Fruit fly (Drosophila melanogaster): ENCODE results near the gene CG31975.
A peak's percentile ranks its signal among the peaks of the same experiment; 100 is the strongest.

Gene CG31975

DNA sequence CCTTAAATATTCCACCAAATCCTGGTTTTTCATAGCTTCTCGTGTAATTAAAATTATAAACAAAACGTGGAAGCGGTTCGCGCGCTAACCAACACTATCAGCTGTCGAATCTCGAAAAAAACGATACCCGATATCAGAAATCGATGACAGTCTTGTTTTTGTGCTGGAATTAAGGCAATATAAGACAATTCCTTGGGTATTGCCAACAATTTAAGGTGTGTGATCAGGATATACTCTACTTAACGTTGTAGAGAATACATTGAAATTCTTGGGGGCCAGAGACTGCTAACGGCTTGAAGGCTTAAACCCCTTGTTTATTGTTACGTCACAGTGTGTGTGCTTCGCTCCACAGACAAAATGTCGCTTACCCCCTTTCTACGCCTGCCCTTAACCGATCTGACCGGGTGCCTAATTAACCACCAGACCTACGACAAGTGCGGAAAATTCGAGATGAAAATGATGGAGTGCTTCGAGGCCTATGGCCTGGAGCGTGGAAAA is 14.5 kb upstream of the CG31975 start, which contains the start of gene Pus10 (continued):
- TF ChIP-seq bsh (GFP tag; optimal IDR thresholded peaks at IDR 0.05): peak in 1 of 2 experiments; percentile 10
- no peak for TF ChIP-seq jing (GFP tag; optimal IDR thresholded peaks at IDR 0.05)
- no peak for TF ChIP-seq gfzf (GFP tag; optimal IDR thresholded peaks at IDR 0.05)
- no peak for TF ChIP-seq D19A (tag; optimal IDR thresholded peaks at IDR 0.05)
- TF ChIP-seq CG13424 (tag; optimal IDR thresholded peaks at IDR 0.05): no peak
- TF ChIP-seq crp (GFP tag; optimal IDR thresholded peaks at IDR 0.05): peak; percentile 54 to 92
- TF ChIP-seq Sin3A (optimal IDR thresholded peaks at IDR 0.05): peak; percentile 20
- TF ChIP-seq gcm2 (GFP tag; optimal IDR thresholded peaks at IDR 0.05): no peak
- peak in 1 of 2 experiments; percentile 99 for TF ChIP-seq Pdp1 (GFP tag; optimal IDR thresholded peaks at IDR 0.05)
- peak; percentile 39 for TF ChIP-seq CG2116 (GFP tag; optimal IDR thresholded peaks at IDR 0.05)
- peak; percentile 21 for TF ChIP-seq nom (GFP tag; optimal IDR thresholded peaks at IDR 0.05)
- peak; percentile 23 for TF ChIP-seq BEAF-32 (GFP tag; optimal IDR thresholded peaks at IDR 0.05)
- TF ChIP-seq Dp (GFP tag; optimal IDR thresholded peaks at IDR 0.05): peak; percentile 38
- no peak for TF ChIP-seq CG18262 (tag; optimal IDR thresholded peaks at IDR 0.05)
- peak; percentile 15 for TF ChIP-seq CG7745 (tag; optimal IDR thresholded peaks at IDR 0.05)
- TF ChIP-seq CG2129 (GFP tag; IDR thresholded peaks at IDR 0.05; ENCODE audit: partially characterized antibody): no peak
- no peak for TF ChIP-seq croc (GFP tag; conservative IDR thresholded peaks at IDR 0.05)
- TF ChIP-seq CG17829 (tag; optimal IDR thresholded peaks at IDR 0.05): no peak
- no peak for TF ChIP-seq CG17612 (GFP tag; IDR thresholded peaks at IDR 0.05)
- TF ChIP-seq E2f2 (GFP tag; IDR thresholded peaks at IDR 0.05): no peak
- TF ChIP-seq CG10366 (GFP tag; IDR thresholded peaks at IDR 0.05): no peak
- TF ChIP-seq CG12744 (GFP tag; optimal IDR thresholded peaks at IDR 0.05): no peak
- no peak for TF ChIP-seq CG12236 (GFP tag; optimal IDR thresholded peaks at IDR 0.05)
- no peak for TF ChIP-seq gcm (GFP tag; optimal IDR thresholded peaks at IDR 0.05)
- no peak for TF ChIP-seq amos (GFP tag; IDR thresholded peaks at IDR 0.05; ENCODE audit: partially characterized antibody)
- no peak for TF ChIP-seq CG10654 (GFP tag; optimal IDR thresholded peaks at IDR 0.05)
- no peak for TF ChIP-seq ems (GFP tag; optimal IDR thresholded peaks at IDR 0.05)
- no peak for TF ChIP-seq TFAM (GFP tag; optimal IDR thresholded peaks at IDR 0.05)
- no peak for TF ChIP-seq mam (GFP tag; optimal IDR thresholded peaks at IDR 0.05)
- no peak for TF ChIP-seq sima (GFP tag; optimal IDR thresholded peaks at IDR 0.05)
- no peak for TF ChIP-seq Nf-YA (GFP tag; IDR thresholded peaks at IDR 0.05)
- no peak for TF ChIP-seq CG12219 (GFP tag; optimal IDR thresholded peaks at IDR 0.05)
- TF ChIP-seq her (GFP tag; optimal IDR thresholded peaks at IDR 0.05): peak; percentile 10
- TF ChIP-seq CG16779 (GFP tag; IDR thresholded peaks at IDR 0.05): no peak
- no peak for TF ChIP-seq CG18764 (GFP tag; optimal IDR thresholded peaks at IDR 0.05)
- TF ChIP-seq CG12071 (GFP tag; optimal IDR thresholded peaks at IDR 0.05): no peak
- TF ChIP-seq zen (tag; optimal IDR thresholded peaks at IDR 0.05): no peak
- no peak for TF ChIP-seq Side (GFP tag; optimal IDR thresholded peaks at IDR 0.05)
- TF ChIP-seq CG14965 (GFP tag; optimal IDR thresholded peaks at IDR 0.05; ENCODE audit: borderline replicate concordance): no peak
- TF ChIP-seq CG6791 (GFP tag; IDR thresholded peaks at IDR 0.05; ENCODE audit: partially characterized antibody): no peak
- no peak for TF ChIP-seq Optix (GFP tag; IDR thresholded peaks at IDR 0.05)
- TF ChIP-seq CG8478 (optimal IDR thresholded peaks at IDR 0.05): no peak
- TF ChIP-seq CG12155 (GFP tag; optimal IDR thresholded peaks at IDR 0.05): peak; percentile 8
- TF ChIP-seq cg (GFP tag; optimal IDR thresholded peaks at IDR 0.05): peak; percentile 2
- peak; percentile 83 for TF ChIP-seq D (optimal IDR thresholded peaks at IDR 0.05)
- no peak for TF ChIP-seq D (GFP tag; optimal IDR thresholded peaks at IDR 0.05)
- TF ChIP-seq sens-2 (GFP tag; IDR thresholded peaks at IDR 0.05): no peak
- TF ChIP-seq Vsx1 (GFP tag; optimal IDR thresholded peaks at IDR 0.05): peak; percentile 50
- no peak for TF ChIP-seq mld (GFP tag; IDR thresholded peaks at IDR 0.05; ENCODE audit: partially characterized antibody)
- no peak for TF ChIP-seq rib (GFP tag; IDR thresholded peaks at IDR 0.05)
- peak; percentile 85 for TF ChIP-seq Med (GFP tag)
